Worm (Caenorhabditis elegans) whole organism, mixed stage, embryonic: ENCODE measurements around the gene F43C11.1.

Source experiments
- ceh-43 ChIP-seq: fragments of 200-800 bp; sonication (Bioruptor generic); optimal IDR thresholded peaks from 2 replicates; lab custom pipeline; 2018; ENCODE audit warnings: mild to moderate bottlenecking, missing genetic modification characterization, moderate library complexity, missing compliant biosample characterization
- lin-13 ChIP-seq: fragments of 150-350 bp; optimal IDR thresholded peaks from 2 replicates; lab custom pipeline; 2014; ENCODE audit warnings: missing biosample characterization, missing genetic modification characterization
- nhr-12 ChIP-seq: fragments of 150-350 bp; optimal IDR thresholded peaks from 2 replicates; lab custom pipeline; 2014; ENCODE audit warnings: missing biosample characterization, missing genetic modification characterization
- unc-62 ChIP-seq: fragments of 150-350 bp; optimal IDR thresholded peaks from 2 replicates; lab custom pipeline; 2014; ENCODE audit warnings: missing biosample characterization, missing genetic modification reagents, missing genetic modification characterization
- ztf-11 ChIP-seq: fragments of 150-350 bp; optimal IDR thresholded peaks from 2 replicates; lab custom pipeline; 2014; ENCODE audit warnings: missing biosample characterization, missing genetic modification characterization

- TF ChIP-seq unc-62 (GFP tag; lab: Kevin White, UChicago) (no peak), ceh-43 (GFP tag; lab: Kevin White, UChicago) (no peak), nhr-12 (tag; lab: Kevin White, UChicago) (no peak), lin-13 (tag; lab: Kevin White, UChicago) (no peak), ztf-11 (no peak)
These were observed 22.8 kb downstream of the F43C11.1 start for ce11 chrII:2379673-2380072.
